Fruit fly (Drosophila melanogaster): ENCODE results near the gene CG11927.

- TF ChIP-seq otp (GFP tag; IDR thresholded peaks at IDR 0.05) = no peak
- TF ChIP-seq MESR4 (GFP tag; optimal IDR thresholded peaks at IDR 0.05) = no peak
- TF ChIP-seq cato (GFP tag; optimal IDR thresholded peaks at IDR 0.05; ENCODE audit: borderline replicate concordance) = no peak
These were observed 46.0 kb downstream of the CG11927 start for dm6 chr2L:4893612-4894011.
